Fruit fly (Drosophila melanogaster): ENCODE data around the gene CG6830.

dm6 chr3R:11692504-11692903 lies 8.4 kb upstream of the CG6830 start:
- no peak for TF ChIP-seq psq (optimal IDR thresholded peaks at IDR 0.05)
- TF ChIP-seq Dll (optimal IDR thresholded peaks at IDR 0.05): no peak
- no peak for TF ChIP-seq CG8478 (optimal IDR thresholded peaks at IDR 0.05)
- TF ChIP-seq EcR (GFP tag; optimal IDR thresholded peaks at IDR 0.05): no peak
- TF ChIP-seq pan (optimal IDR thresholded peaks at IDR 0.05): no peak

Data from whole organism.